Worm (Caenorhabditis elegans) whole organism, L4 larva: ENCODE results near the gene C16A3.2.
A peak's percentile ranks its signal among the peaks of the same experiment; 100 is the strongest.

ENCODE experiments used
- D1046.2 ChIP-seq: fragments of 200-800 bp; sonication (Bioruptor generic); IDR thresholded peaks from 2 replicates; pipeline ENCODE4 v1.3.6; 2022; ENCODE audit warnings: missing genetic modification characterization, missing compliant biosample characterization
- F44E2.7 ChIP-seq: fragments of 200-800 bp; sonication (Bioruptor generic); IDR thresholded peaks from 2 replicates; pipeline ENCODE4 v2.1.2; 2022; ENCODE audit warnings: missing genetic modification characterization, missing compliant biosample characterization
- F49E8.2 ChIP-seq: sonication (generic microtip); optimal IDR thresholded peaks from 2 replicates; lab custom pipeline; 2016; ENCODE audit warnings: missing compliant biosample characterization, mild to moderate bottlenecking, missing genetic modification characterization, borderline replicate concordance
- R02D3.7 ChIP-seq: fragments of 150-350 bp; sonication (generic microtip); optimal IDR thresholded peaks from 3 replicates; lab custom pipeline; 2014; ENCODE audit warnings: missing biosample characterization, missing genetic modification characterization
- Y105C5A.15 ChIP-seq: fragments of 200-800 bp; sonication (Bioruptor generic); IDR thresholded peaks from 2 replicates; pipeline ENCODE4 v1.3.6; 2022; ENCODE audit warnings: missing genetic modification characterization, missing compliant biosample characterization
- Y5F2A.4 ChIP-seq: fragments of 200-800 bp; sonication (Bioruptor generic); optimal IDR thresholded peaks from 2 replicates; lab custom pipeline; 2018; ENCODE audit warnings: mild to moderate bottlenecking, missing genetic modification characterization, missing compliant biosample characterization
- ZK337.2 ChIP-seq: fragments of 200-800 bp; sonication (Bioruptor generic); IDR thresholded peaks from 2 replicates; pipeline ENCODE4 v1.3.6; 2022; ENCODE audit warnings: missing genetic modification reagents, missing genetic modification characterization, missing compliant biosample characterization
- aha-1 ChIP-seq: fragments of 150-350 bp; peaks from one replicate; lab custom pipeline; 2014; ENCODE audit warnings: missing biosample characterization, missing genetic modification characterization
- ama-1 ChIP-seq: fragments of 150-350 bp; optimal IDR thresholded peaks from 2 replicates; lab custom pipeline; 2014; ENCODE audit warnings: inconsistent platforms, mixed read lengths
- arid-1 ChIP-seq: fragments of 200-800 bp; sonication (Bioruptor generic); conservative IDR thresholded peaks from 2 replicates; pipeline ENCODE4 v1.3.6; 2022; ENCODE audit warnings: missing genetic modification reagents, missing genetic modification characterization, missing compliant biosample characterization
- ceh-32 ChIP-seq: sonication (generic microtip); optimal IDR thresholded peaks from 2 replicates; lab custom pipeline; 2016; ENCODE audit warnings: mild to moderate bottlenecking, missing genetic modification characterization, missing compliant biosample characterization; ENCODE audit not compliant: poor library complexity
- cey-2 ChIP-seq: sonication (generic microtip); optimal IDR thresholded peaks from 3 replicates; lab custom pipeline; 2017; ENCODE audit warnings: missing genetic modification characterization, mild to moderate bottlenecking, missing compliant biosample characterization, antibody characterized with exemption, borderline replicate concordance; ENCODE audit not compliant: insufficient read depth
- daf-16 ChIP-seq, 3 experiments: sonication (generic microtip); optimal IDR thresholded peaks; 2 replicates each; lab custom pipeline; 2016 to 2017; ENCODE audit warnings: missing genetic modification characterization in 3 of 3, missing genetic modification reagents in 3 of 3, mild to moderate bottlenecking in 2 of 3, missing compliant biosample characterization in 2 of 3, missing biosample characterization in 1 of 3, moderate library complexity in 1 of 3
- daf-19 ChIP-seq: fragments of 200-800 bp; sonication (Bioruptor generic); conservative IDR thresholded peaks from 2 replicates; pipeline ENCODE4 v1.3.6; 2022; ENCODE audit warnings: missing genetic modification characterization, missing compliant biosample characterization
- dmd-8 ChIP-seq: fragments of 200-800 bp; sonication (Bioruptor generic); IDR thresholded peaks from 2 replicates; pipeline ENCODE4 v1.3.6; 2022; ENCODE audit warnings: missing genetic modification characterization, missing compliant biosample characterization
- dmd-9 ChIP-seq: fragments of 200-800 bp; sonication (Bioruptor generic); IDR thresholded peaks from 2 replicates; pipeline ENCODE4 v1.3.6; 2022; ENCODE audit warnings: missing genetic modification reagents, missing genetic modification characterization, missing compliant biosample characterization
- dpl-1 ChIP-seq: fragments of 150-350 bp; optimal IDR thresholded peaks from 2 replicates; lab custom pipeline; 2014; ENCODE audit warnings: missing biosample characterization, missing genetic modification reagents, missing genetic modification characterization
- duxl-1 ChIP-seq: sonication (generic microtip); optimal IDR thresholded peaks from 2 replicates; lab custom pipeline; 2016; ENCODE audit warnings: mild to moderate bottlenecking, missing genetic modification characterization, moderate library complexity, missing compliant biosample characterization; ENCODE audit not compliant: poor library complexity
- egl-27 ChIP-seq: sonication (generic microtip); optimal IDR thresholded peaks from 3 replicates; lab custom pipeline; 2017; ENCODE audit warnings: missing biosample characterization, missing genetic modification reagents, missing genetic modification characterization
- fos-1 ChIP-seq: fragments of 150-350 bp; optimal IDR thresholded peaks from 2 replicates; lab custom pipeline; 2014; ENCODE audit warnings: missing biosample characterization, missing genetic modification characterization
- hif-1 ChIP-seq, 2 experiments: sonication (generic microtip); optimal IDR thresholded peaks; 2 replicates each; lab custom pipeline; 2016 to 2017; ENCODE audit warnings: missing compliant biosample characterization in 2 of 2, missing genetic modification characterization in 2 of 2, missing genetic modification reagents in 2 of 2, missing genotype in 2 of 2, mild to moderate bottlenecking in 1 of 2
- hlh-30 ChIP-seq: sonication (generic microtip); optimal IDR thresholded peaks from 2 replicates; lab custom pipeline; 2017; ENCODE audit warnings: antibody characterized with exemption, mild to moderate bottlenecking, missing genetic modification characterization, missing compliant biosample characterization; ENCODE audit not compliant: insufficient read depth
- hmg-1.1 ChIP-seq: fragments of 200-800 bp; sonication (Bioruptor generic); IDR thresholded peaks from 2 replicates; pipeline ENCODE4 v1.3.6; 2022; ENCODE audit warnings: missing genetic modification reagents, missing genetic modification characterization, missing compliant biosample characterization
- lim-7 ChIP-seq: fragments of 200-800 bp; sonication (Bioruptor generic); IDR thresholded peaks from 2 replicates; pipeline ENCODE4 v1.3.6; 2022; ENCODE audit warnings: missing genetic modification characterization, missing compliant biosample characterization
- lin-13 ChIP-seq: fragments of 150-350 bp; optimal IDR thresholded peaks from 2 replicates; lab custom pipeline; 2014; ENCODE audit warnings: missing biosample characterization, missing genetic modification reagents, missing genetic modification characterization
- lin-29 ChIP-seq: fragments of 200-800 bp; sonication (Bioruptor generic); IDR thresholded peaks from 2 replicates; pipeline ENCODE4 v1.3.6; 2022; ENCODE audit warnings: missing genetic modification reagents, missing genetic modification characterization, missing compliant biosample characterization
- lin-38 ChIP-seq: fragments of 200-800 bp; sonication (Bioruptor generic); IDR thresholded peaks from 2 replicates; pipeline ENCODE4 v1.3.6; 2022; ENCODE audit warnings: missing genetic modification reagents, missing genetic modification characterization, missing compliant biosample characterization
- mdl-1 ChIP-seq, 2 experiments: fragments of 150-350 bp in 1 of 2; sonication (generic microtip) in 1 of 2; optimal IDR thresholded peaks; 2 replicates each; lab custom pipeline; 2014 to 2017; ENCODE audit warnings: missing biosample characterization in 2 of 2, missing genetic modification characterization in 2 of 2
- mep-1 ChIP-seq: fragments of 150-350 bp; sonication (generic microtip); optimal IDR thresholded peaks from 3 replicates; lab custom pipeline; 2014; ENCODE audit warnings: missing biosample characterization, missing genetic modification characterization
- mes-2 ChIP-seq: sonication (generic microtip); optimal IDR thresholded peaks from 2 replicates; lab custom pipeline; 2016; ENCODE audit warnings: missing genotype, mild to moderate bottlenecking, missing genetic modification characterization, missing compliant biosample characterization; ENCODE audit not compliant: poor library complexity, severe bottlenecking
- nhr-102 ChIP-seq: sonication (generic microtip); optimal IDR thresholded peaks from 2 replicates; lab custom pipeline; 2016; ENCODE audit warnings: mild to moderate bottlenecking, missing genetic modification characterization, moderate library complexity, missing compliant biosample characterization
- nhr-11 ChIP-seq: fragments of 150-350 bp; optimal IDR thresholded peaks from 2 replicates; lab custom pipeline; 2014; ENCODE audit warnings: missing biosample characterization, missing genetic modification characterization
- nhr-42 ChIP-seq: fragments of 200-800 bp; sonication (Bioruptor generic); IDR thresholded peaks from 2 replicates; pipeline ENCODE4 v1.3.6; 2022; ENCODE audit warnings: missing genetic modification characterization, missing compliant biosample characterization
- nhr-48 ChIP-seq: sonication (generic microtip); optimal IDR thresholded peaks from 2 replicates; lab custom pipeline; 2016; ENCODE audit warnings: mild to moderate bottlenecking, missing genetic modification characterization, missing compliant biosample characterization
- nhr-77 ChIP-seq: fragments of 150-350 bp; optimal IDR thresholded peaks from 2 replicates; lab custom pipeline; 2014; ENCODE audit warnings: missing biosample characterization, missing genetic modification characterization
- pha-4 ChIP-seq, 2 experiments: fragments of 150-350 bp in 1 of 2; fragments of 200-800 bp in 1 of 2; sonication (Bioruptor generic) in 1 of 2; IDR thresholded peaks in 1 of 2; optimal IDR thresholded peaks in 1 of 2; 2 replicates each; pipeline versions ENCODE4 v1.3.6 to Lab custom; 2014 to 2022; ENCODE audit warnings: missing genetic modification characterization in 2 of 2, missing genetic modification reagents in 2 of 2, missing biosample characterization in 1 of 2, missing compliant biosample characterization in 1 of 2
- php-3 ChIP-seq: fragments of 200-800 bp; sonication (Bioruptor generic); IDR thresholded peaks from 2 replicates; pipeline ENCODE4 v1.3.6; 2022; ENCODE audit warnings: missing genetic modification reagents, missing genetic modification characterization, missing compliant biosample characterization
- pqm-1 ChIP-seq: sonication (generic microtip); optimal IDR thresholded peaks from 2 replicates; lab custom pipeline; 2017; ENCODE audit warnings: missing biosample characterization, missing genetic modification characterization
- rbr-2 ChIP-seq: sonication (generic microtip); optimal IDR thresholded peaks from 2 replicates; lab custom pipeline; 2016; ENCODE audit warnings: missing genotype, missing genetic modification characterization, missing compliant biosample characterization
- snpc-1.2 ChIP-seq: fragments of 200-800 bp; sonication (Bioruptor generic); IDR thresholded peaks from 2 replicates; pipeline ENCODE4 v1.3.6; 2022; ENCODE audit warnings: missing genetic modification reagents, missing genetic modification characterization, missing compliant biosample characterization
- snpc-4 ChIP-seq: fragments of 150-350 bp; optimal IDR thresholded peaks from 2 replicates; lab custom pipeline; 2014; ENCODE audit warnings: missing biosample characterization, missing genetic modification characterization
- spr-3 ChIP-seq: fragments of 200-800 bp; sonication (Bioruptor generic); optimal IDR thresholded peaks from 2 replicates; lab custom pipeline; 2018; ENCODE audit warnings: mild to moderate bottlenecking, missing genetic modification characterization, missing compliant biosample characterization
- tra-1 ChIP-seq: fragments of 200-800 bp; sonication (Bioruptor generic); IDR thresholded peaks from 2 replicates; pipeline ENCODE4 v1.3.6; 2022; ENCODE audit warnings: missing genetic modification reagents, missing genetic modification characterization, missing compliant biosample characterization
- unc-39 ChIP-seq: sonication (generic microtip); optimal IDR thresholded peaks from 2 replicates; lab custom pipeline; 2017; ENCODE audit warnings: missing biosample characterization, missing genetic modification characterization
- zag-1 ChIP-seq: fragments of 150-350 bp; optimal IDR thresholded peaks from 2 replicates; lab custom pipeline; 2014; ENCODE audit warnings: missing biosample characterization, missing genetic modification characterization
- zfp-3 ChIP-seq: fragments of 200-800 bp; sonication (Bioruptor generic); conservative IDR thresholded peaks from 2 replicates; pipeline ENCODE4 v1.3.6; 2022; ENCODE audit warnings: missing genetic modification reagents, missing genetic modification characterization, missing compliant biosample characterization
- zip-2 ChIP-seq: fragments of 150-350 bp; optimal IDR thresholded peaks from 2 replicates; lab custom pipeline; 2014; ENCODE audit warnings: missing biosample characterization, missing genetic modification characterization
- ztf-11 ChIP-seq: fragments of 150-350 bp; optimal IDR thresholded peaks from 2 replicates; lab custom pipeline; 2014; ENCODE audit warnings: missing biosample characterization, missing genetic modification characterization

Gene C16A3.2

ce11 chrIII:6360825-6361224 lies 28.8 kb upstream of the C16A3.2 start (continued):
- TF ChIP-seq snpc-4 (tag; lab: Kevin White, UChicago) (no peak), rbr-2 (tag; lab: Kevin White, UChicago) (no peak), aha-1 (tag; lab: Kevin White, UChicago) (peak; percentile 95), zip-2 (tag; lab: Kevin White, UChicago) (no peak), lim-7 (no peak), arid-1 (GFP tag; lab: Robert Waterston, UW) (no peak), zfp-3 (GFP tag; lab: Robert Waterston, UW) (no peak), lin-38 (GFP tag; lab: Robert Waterston, UW) (no peak), unc-39 (tag; lab: Kevin White, UChicago) (no peak), nhr-42 (GFP tag; lab: Robert Waterston, UW) (no peak), Y5F2A.4 (GFP tag; lab: Kevin White, UChicago) (no peak), pha-4 (GFP tag; IDR thresholded peaks at IDR 0.05; lab: Robert Waterston, UW) (no peak), pha-4 (tag; optimal IDR thresholded peaks at IDR 0.05; lab: Kevin White, UChicago) (no peak), ZK337.2 (GFP tag; lab: Robert Waterston, UW) (no peak), egl-27 (tag; lab: Kevin White, UChicago) (no peak), hlh-30 (tag; lab: Kevin White, UChicago) (peak; percentile 78), F44E2.7 (no peak), snpc-1.2 (no peak), R02D3.7 (tag; lab: Kevin White, UChicago) (no peak), spr-3 (GFP tag; lab: Kevin White, UChicago) (no peak), zag-1 (tag; lab: Kevin White, UChicago) (no peak), dmd-8 (GFP tag; lab: Robert Waterston, UW) (no peak), php-3 (no peak), mes-2 (tag; lab: Kevin White, UChicago) (peak; percentile 19), daf-19 (GFP tag; lab: Robert Waterston, UW) (no peak), tra-1 (GFP tag; lab: Robert Waterston, UW) (no peak), lin-29 (GFP tag; lab: Robert Waterston, UW) (no peak), F49E8.2 (tag; lab: Kevin White, UChicago) (no peak), cey-2 (tag; lab: Kevin White, UChicago) (no peak), nhr-11 (no peak), daf-16 (GFP tag; optimal IDR thresholded peaks at IDR 0.05; lab: Kevin White, UChicago) (no peak), daf-16 (tag; optimal IDR thresholded peaks at IDR 0.05; lab: Kevin White, UChicago) (no peak), duxl-1 (tag; lab: Kevin White, UChicago) (no peak)

- no peak for TF ChIP-seq Y105C5A.15
- no peak for TF ChIP-seq R02D3.7 (tag; lab: Kevin White, UChicago)
- peak; percentile 50 for TF ChIP-seq nhr-48 (tag; lab: Kevin White, UChicago)
- peak in 1 of 2 experiments; percentile 15 for TF ChIP-seq daf-16 (GFP tag; optimal IDR thresholded peaks at IDR 0.05; lab: Kevin White, UChicago)
- TF ChIP-seq daf-16 (tag; optimal IDR thresholded peaks at IDR 0.05; lab: Kevin White, UChicago) = peak; percentile 80
- no peak for TF ChIP-seq D1046.2 (GFP tag; lab: Robert Waterston, UW)
- no peak for TF ChIP-seq ama-1
- TF ChIP-seq dmd-8 (GFP tag; lab: Robert Waterston, UW) = no peak
- no peak for TF ChIP-seq nhr-102 (tag; lab: Kevin White, UChicago)
- no peak for TF ChIP-seq hmg-1.1 (GFP tag; lab: Robert Waterston, UW)
- TF ChIP-seq dmd-9 (GFP tag; lab: Robert Waterston, UW) = no peak
- TF ChIP-seq tra-1 (GFP tag; lab: Robert Waterston, UW) = no peak
- TF ChIP-seq ZK337.2 (GFP tag; lab: Robert Waterston, UW) = no peak
- no peak for TF ChIP-seq hif-1 (tag; optimal IDR thresholded peaks at IDR 0.05; lab: Kevin White, UChicago)
- peak; percentile 2 for TF ChIP-seq mes-2 (tag; lab: Kevin White, UChicago)
- TF ChIP-seq lin-13 (GFP tag; lab: Kevin White, UChicago) = peak; percentile 7
- TF ChIP-seq ztf-11 = no peak
- no peak for TF ChIP-seq ceh-32 (tag; lab: Kevin White, UChicago)
- TF ChIP-seq aha-1 (tag; lab: Kevin White, UChicago) = peak; percentile 7
- TF ChIP-seq snpc-1.2 = no peak
- TF ChIP-seq mdl-1 (tag; optimal IDR thresholded peaks at IDR 0.05; lab: Kevin White, UChicago) = peak in 1 of 2 experiments; percentile 66
- peak; percentile 32 for TF ChIP-seq mep-1
- TF ChIP-seq dpl-1 (GFP tag; lab: Kevin White, UChicago) = no peak
- TF ChIP-seq nhr-77 (tag; lab: Kevin White, UChicago) = peak; percentile 41
- no peak for TF ChIP-seq daf-19 (GFP tag; lab: Robert Waterston, UW)
- no peak for TF ChIP-seq fos-1 (tag; lab: Kevin White, UChicago)
- peak; percentile 95 for TF ChIP-seq pqm-1
- TF ChIP-seq hlh-30 (tag; lab: Kevin White, UChicago) = peak; percentile 35
Measured at ce11 chrIII:6361560-6361959, 28.1 kb upstream of the C16A3.2 start.
